Fruit fly (Drosophila melanogaster) whole organism, embryonic: ENCODE results near the gene qjt.

ENCODE experiments used
- Atf-2 ChIP-seq: fragments of 200-800 bp; sonication (Bioruptor generic); optimal IDR thresholded peaks from 2 replicates; lab custom pipeline; 2016; ENCODE audit warnings: missing biosample characterization, missing genetic modification characterization
- B-H2 ChIP-seq: fragments of 200-800 bp; sonication (Bioruptor generic); optimal IDR thresholded peaks from 2 replicates; lab custom pipeline; 2018; ENCODE audit warnings: missing biosample characterization, mild to moderate bottlenecking, missing genetic modification characterization
- BtbVII ChIP-seq: fragments of 200-800 bp; sonication (Bioruptor generic); optimal IDR thresholded peaks from 3 replicates; lab custom pipeline; 2017; ENCODE audit warnings: missing biosample characterization, mild to moderate bottlenecking, missing genetic modification characterization
- CG10147 ChIP-seq: fragments of 200-800 bp; sonication (Bioruptor generic); optimal IDR thresholded peaks from 2 replicates; lab custom pipeline; 2019; ENCODE audit warnings: missing biosample characterization, mild to moderate bottlenecking, missing genetic modification characterization, moderate library complexity
- CG10321 ChIP-seq: fragments of 200-800 bp; sonication (Bioruptor generic); IDR thresholded peaks from 2 replicates; pipeline ENCODE4 v1.3.6; 2022; ENCODE audit warnings: missing biosample characterization, missing genetic modification characterization
- CG1233 ChIP-seq: fragments of 200-800 bp; sonication (Bioruptor generic); optimal IDR thresholded peaks from 4 replicates; lab custom pipeline; 2018; ENCODE audit warnings: missing biosample characterization, mild to moderate bottlenecking, missing genetic modification characterization
- CG13296 ChIP-seq: fragments of 200-800 bp; sonication (Bioruptor generic); optimal IDR thresholded peaks from 3 replicates; lab custom pipeline; 2018; ENCODE audit warnings: missing biosample characterization, mild to moderate bottlenecking, missing genetic modification characterization
- CG13624 ChIP-seq: fragments of 200-800 bp; sonication (Bioruptor generic); optimal IDR thresholded peaks from 2 replicates; lab custom pipeline; 2016; ENCODE audit warnings: missing biosample characterization, missing genetic modification characterization
- CG14860 ChIP-seq: fragments of 200-800 bp; sonication (Bioruptor generic); IDR thresholded peaks from 3 replicates; pipeline ENCODE4 v1.3.6; 2022; ENCODE audit warnings: missing biosample characterization, missing genetic modification characterization; ENCODE audit not compliant: partially characterized antibody
- CG1647 ChIP-seq: fragments of 200-800 bp; sonication (Bioruptor generic); optimal IDR thresholded peaks from 3 replicates; lab custom pipeline; 2016; ENCODE audit warnings: missing biosample characterization, missing genetic modification characterization
- CG16813 ChIP-seq: fragments of 200-800 bp; sonication (Bioruptor generic); IDR thresholded peaks from 3 replicates; pipeline ENCODE4 v1.3.6; 2022; ENCODE audit warnings: missing biosample characterization, missing genetic modification characterization; ENCODE audit not compliant: partially characterized antibody
- CG17328 ChIP-seq: fragments of 200-800 bp; sonication (Bioruptor generic); IDR thresholded peaks from 2 replicates; pipeline ENCODE4 v1.3.6; 2022; ENCODE audit warnings: missing biosample characterization, missing genetic modification characterization
- CG17802 ChIP-seq: fragments of 200-800 bp; sonication (Bioruptor generic); optimal IDR thresholded peaks from 2 replicates; lab custom pipeline; 2018; ENCODE audit warnings: missing biosample characterization, mild to moderate bottlenecking, missing genetic modification characterization, moderate library complexity
- CG18011 ChIP-seq: fragments of 200-800 bp; sonication (Bioruptor generic); optimal IDR thresholded peaks from 2 replicates; lab custom pipeline; 2017; ENCODE audit warnings: missing biosample characterization, missing genetic modification characterization, mild to moderate bottlenecking, moderate library complexity, missing genotype
- CG2889 ChIP-seq: fragments of 200-800 bp; sonication (Bioruptor generic); IDR thresholded peaks from 3 replicates; pipeline ENCODE4 v1.3.6; 2022; ENCODE audit warnings: missing biosample characterization, missing genetic modification characterization
- CG3995 ChIP-seq: fragments of 200-800 bp; sonication (Bioruptor generic); optimal IDR thresholded peaks from 3 replicates; lab custom pipeline; 2016; ENCODE audit warnings: missing biosample characterization, missing genetic modification characterization
- CG4282 ChIP-seq: fragments of 200-800 bp; sonication (Bioruptor generic); optimal IDR thresholded peaks from 2 replicates; lab custom pipeline; 2016; ENCODE audit warnings: missing biosample characterization, missing genetic modification characterization
- CG4328 ChIP-seq: fragments of 200-800 bp; sonication (Bioruptor generic); optimal IDR thresholded peaks from 3 replicates; lab custom pipeline; 2017; ENCODE audit warnings: missing biosample characterization, missing genetic modification reagents, missing genetic modification characterization
- CG7556 ChIP-seq: fragments of 200-800 bp; sonication (Bioruptor generic); optimal IDR thresholded peaks from 2 replicates; lab custom pipeline; 2017; ENCODE audit warnings: missing biosample characterization, mild to moderate bottlenecking, missing genetic modification characterization
- CG8924 ChIP-seq: fragments of 200-800 bp; optimal IDR thresholded peaks from 3 replicates; lab custom pipeline; 2019; ENCODE audit warnings: missing biosample characterization, mild to moderate bottlenecking, missing genetic modification characterization, moderate library complexity
- Dek ChIP-seq: fragments of 200-800 bp; sonication (Bioruptor generic); optimal IDR thresholded peaks from 3 replicates; lab custom pipeline; 2019; ENCODE audit warnings: missing biosample characterization, mild to moderate bottlenecking, missing genetic modification characterization, moderate library complexity
- Fer2 ChIP-seq: fragments of 200-800 bp; sonication (Bioruptor generic); optimal IDR thresholded peaks from 2 replicates; lab custom pipeline; 2018; ENCODE audit warnings: missing biosample characterization, mild to moderate bottlenecking, missing genetic modification characterization, moderate library complexity
- MTF-1 ChIP-seq: fragments of 200-800 bp; sonication (Bioruptor generic); optimal IDR thresholded peaks from 2 replicates; lab custom pipeline; 2018; ENCODE audit warnings: missing biosample characterization, mild to moderate bottlenecking, missing genetic modification characterization, borderline replicate concordance
- Meics ChIP-seq: fragments of 200-800 bp; sonication (Bioruptor generic); optimal IDR thresholded peaks from 2 replicates; lab custom pipeline; 2017; ENCODE audit warnings: missing biosample characterization, mild to moderate bottlenecking, missing genetic modification characterization
- Rx ChIP-seq: fragments of 200-800 bp; sonication (Bioruptor generic); IDR thresholded peaks from 2 replicates; pipeline ENCODE4 v1.3.6; 2022; ENCODE audit warnings: missing biosample characterization, missing genetic modification characterization
- Sox100B ChIP-seq: fragments of 200-800 bp; sonication (Bioruptor generic); optimal IDR thresholded peaks from 3 replicates; lab custom pipeline; 2018; ENCODE audit warnings: missing biosample characterization, mild to moderate bottlenecking, missing genetic modification characterization
- Sry-β ChIP-seq: fragments of 200-800 bp; sonication (Bioruptor generic); optimal IDR thresholded peaks from 2 replicates; lab custom pipeline; 2018; ENCODE audit warnings: missing biosample characterization, mild to moderate bottlenecking, missing genetic modification characterization, moderate library complexity
- Xrp1 ChIP-seq: fragments of 200-800 bp; sonication (Bioruptor generic); IDR thresholded peaks from 2 replicates; pipeline ENCODE4 v1.3.6; 2022; ENCODE audit warnings: missing biosample characterization, missing genetic modification characterization
- ap ChIP-seq: fragments of 200-800 bp; sonication (Bioruptor generic); IDR thresholded peaks from 2 replicates; pipeline ENCODE4 v1.3.6; 2022; ENCODE audit warnings: missing biosample characterization, missing genetic modification characterization
- bcd ChIP-seq: fragments of 200-800 bp; sonication (Bioruptor generic); optimal IDR thresholded peaks from 2 replicates; lab custom pipeline; 2017; ENCODE audit warnings: missing biosample characterization, mild to moderate bottlenecking, missing genetic modification characterization
- ems ChIP-seq: fragments of 200-800 bp; sonication (Bioruptor generic); optimal IDR thresholded peaks from 3 replicates; lab custom pipeline; 2016; ENCODE audit warnings: missing biosample characterization, missing genetic modification characterization
- en ChIP-seq: fragments of 200-800 bp; sonication (Bioruptor generic); optimal IDR thresholded peaks from 2 replicates; lab custom pipeline; 2016; ENCODE audit warnings: missing biosample characterization, missing genetic modification characterization
- gcm ChIP-seq: fragments of 200-800 bp; sonication (Bioruptor generic); optimal IDR thresholded peaks from 2 replicates; lab custom pipeline; 2019; ENCODE audit warnings: missing biosample characterization, mild to moderate bottlenecking, missing genetic modification characterization, moderate library complexity
- hb ChIP-seq: fragments of 200-800 bp; sonication (Bioruptor generic); IDR thresholded peaks from 3 replicates; pipeline ENCODE4 v1.3.6; 2022; ENCODE audit warnings: missing biosample characterization, missing genetic modification characterization; ENCODE audit not compliant: partially characterized antibody
- hbn ChIP-seq: fragments of 200-800 bp; sonication (Bioruptor generic); IDR thresholded peaks from 2 replicates; pipeline ENCODE4 v1.3.6; 2022; ENCODE audit warnings: missing biosample characterization, missing genetic modification characterization; ENCODE audit not compliant: partially characterized antibody
- inv ChIP-seq: fragments of 200-800 bp; sonication (Bioruptor generic); IDR thresholded peaks from 2 replicates; pipeline ENCODE4 v1.3.6; 2022; ENCODE audit warnings: missing biosample characterization, missing genetic modification characterization; ENCODE audit not compliant: partially characterized antibody
- odd ChIP-seq: fragments of 200-800 bp; sonication (Bioruptor generic); optimal IDR thresholded peaks from 2 replicates; lab custom pipeline; 2017; ENCODE audit warnings: missing biosample characterization, mild to moderate bottlenecking, missing genetic modification characterization
- pan ChIP-seq, 4 experiments: fragments of >200 bp in 3 of 4; fragments of 200-800 bp in 1 of 4; sonication (Bioruptor generic) in 1 of 4; optimal IDR thresholded peaks in 3 of 4; IDR thresholded peaks in 1 of 4; 2 replicates each; pipeline versions ENCODE4 v1.3.6 to Lab custom; 2017 to 2022; ENCODE audit warnings: missing biosample characterization in 2 of 4, missing genetic modification characterization in 2 of 4, mixed read lengths in 1 of 4
- pnt ChIP-seq: fragments of 200-800 bp; sonication (Bioruptor generic); optimal IDR thresholded peaks from 3 replicates; lab custom pipeline; 2016; ENCODE audit warnings: missing biosample characterization, missing genetic modification characterization
- prd ChIP-seq, 3 experiments: fragments of >200 bp in 2 of 3; fragments of 200-800 bp in 1 of 3; sonication (Bioruptor generic) in 1 of 3; optimal IDR thresholded peaks in 2 of 3; IDR thresholded peaks in 1 of 3; 2 replicates in 2 of 3; 3 replicates in 1 of 3; pipeline versions ENCODE4 v1.3.6 to Lab custom; 2017 to 2022; ENCODE audit warnings: missing biosample characterization in 1 of 3, missing genetic modification characterization in 1 of 3
- rib ChIP-seq: fragments of 200-800 bp; sonication (Bioruptor generic); IDR thresholded peaks from 2 replicates; pipeline ENCODE4 v1.3.6; 2022; ENCODE audit warnings: missing biosample characterization, missing genetic modification characterization
- schlank ChIP-seq: fragments of 200-800 bp; sonication (Bioruptor generic); optimal IDR thresholded peaks from 2 replicates; lab custom pipeline; 2018; ENCODE audit warnings: missing biosample characterization, mild to moderate bottlenecking, missing genetic modification characterization
- slou ChIP-seq: fragments of 200-800 bp; sonication (Bioruptor generic); optimal IDR thresholded peaks from 3 replicates; lab custom pipeline; 2016; ENCODE audit warnings: missing biosample characterization, missing genetic modification characterization
- sug ChIP-seq: fragments of 200-800 bp; optimal IDR thresholded peaks from 2 replicates; lab custom pipeline; 2019; ENCODE audit warnings: missing biosample characterization, mild to moderate bottlenecking, missing genetic modification characterization, moderate library complexity
- tna ChIP-seq: fragments of 200-800 bp; sonication (Bioruptor generic); IDR thresholded peaks from 2 replicates; pipeline ENCODE4 v1.3.6; 2022; ENCODE audit warnings: missing biosample characterization, missing genetic modification characterization; ENCODE audit not compliant: partially characterized antibody
- toy ChIP-seq: fragments of 200-800 bp; sonication (Bioruptor generic); IDR thresholded peaks from 2 replicates; pipeline ENCODE4 v1.3.6; 2022; ENCODE audit warnings: missing biosample characterization, missing genetic modification characterization
- ttk ChIP-seq: fragments of 200-800 bp; sonication (Bioruptor generic); IDR thresholded peaks from 2 replicates; pipeline ENCODE4 v2.1.2; 2022; ENCODE audit warnings: missing biosample characterization, missing genetic modification characterization
- unc-4 ChIP-seq: fragments of 200-800 bp; sonication (Bioruptor generic); IDR thresholded peaks from 2 replicates; pipeline ENCODE4 v1.3.6; 2022; ENCODE audit warnings: missing biosample characterization, missing genetic modification characterization; ENCODE audit not compliant: partially characterized antibody

Gene qjt

DNA sequence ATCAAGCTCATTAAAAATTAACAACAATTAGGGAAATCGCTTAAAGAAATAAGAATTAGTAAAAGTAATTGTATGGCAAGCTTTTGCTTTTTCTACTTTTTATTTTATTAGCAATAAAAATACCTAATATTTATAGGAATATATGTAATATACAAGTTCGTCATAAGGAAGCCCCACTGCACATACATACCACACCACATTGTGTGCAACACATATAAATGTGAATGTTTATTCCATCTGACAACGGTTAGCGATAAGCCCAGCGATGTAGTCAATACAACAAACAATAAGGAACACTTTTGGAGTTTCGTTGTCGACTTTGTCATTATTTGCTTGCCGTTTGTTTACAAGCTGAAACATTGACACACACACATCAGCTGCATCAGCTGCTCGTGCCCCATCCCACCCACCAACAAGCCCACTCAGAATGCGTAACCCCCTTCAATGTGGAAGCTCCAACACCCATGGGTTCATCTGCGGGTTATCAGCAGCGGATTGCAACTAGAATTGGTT lies 6.4 kb downstream of the qjt start (continued):
- no peak for TF ChIP-seq pan (optimal IDR thresholded peaks at IDR 0.05; lab: Kevin White, UChicago)
- TF ChIP-seq pan (GFP tag; optimal IDR thresholded peaks at IDR 0.05 in 1 of 2, IDR thresholded peaks at IDR 0.05 in 1 of 2), result peak in 1 of 2 experiments; percentile 26
- no peak for TF ChIP-seq slou (GFP tag; lab: Kevin White, UChicago)
- TF ChIP-seq hbn (GFP tag; lab: Robert Waterston, UW), result no peak
- no peak for TF ChIP-seq ems (GFP tag; lab: Kevin White, UChicago)
- peak; percentile 48 for TF ChIP-seq en (GFP tag; lab: Kevin White, UChicago)
- peak; percentile 81 for TF ChIP-seq CG8924
- peak; percentile 30; the same call in 1 of the 2 replicates for TF ChIP-seq ap
- peak; percentile 81 for TF ChIP-seq CG7556 (GFP tag; lab: Kevin White, UChicago)
- TF ChIP-seq CG18011 (GFP tag; lab: Kevin White, UChicago), result no peak
- no peak for TF ChIP-seq tna (GFP tag; lab: Robert Waterston, UW)
- no peak for TF ChIP-seq toy (GFP tag; lab: Robert Waterston, UW)
- TF ChIP-seq sug (tag; lab: Kevin White, UChicago), result peak; percentile 8
- TF ChIP-seq CG17802, result peak; percentile 59
- TF ChIP-seq inv, result no peak
- TF ChIP-seq CG4282 (GFP tag; lab: Kevin White, UChicago), result no peak
- no peak for TF ChIP-seq CG10147 (GFP tag; lab: Kevin White, UChicago)
- TF ChIP-seq Sry-β (GFP tag; lab: Kevin White, UChicago), result peak; percentile 70
- TF ChIP-seq CG3995, result no peak
- TF ChIP-seq CG1647 (GFP tag; lab: Kevin White, UChicago), result peak; percentile 11
- peak; percentile 96 for TF ChIP-seq MTF-1 (GFP tag; lab: Kevin White, UChicago)
- TF ChIP-seq prd (optimal IDR thresholded peaks at IDR 0.05; lab: Kevin White, UChicago), result no peak
- TF ChIP-seq prd (GFP tag; IDR thresholded peaks at IDR 0.05; lab: Robert Waterston, UW), result peak; percentile 18; the same call in 1 of the 3 replicates
- peak; percentile 55; the same call in 1 of the 2 replicates for TF ChIP-seq CG17328 (GFP tag; lab: Robert Waterston, UW)
- TF ChIP-seq CG13296, result peak; percentile 34
- peak; percentile 19 for TF ChIP-seq Atf-2 (GFP tag; lab: Kevin White, UChicago)
- peak; percentile 25 for TF ChIP-seq Fer2 (tag; lab: Kevin White, UChicago)
- peak; percentile 81 for TF ChIP-seq BtbVII (GFP tag; lab: Kevin White, UChicago)
- peak; percentile 86 for TF ChIP-seq CG1233 (GFP tag; lab: Kevin White, UChicago)
- no peak for TF ChIP-seq rib (GFP tag; lab: Robert Waterston, UW)
- TF ChIP-seq unc-4 (GFP tag; lab: Robert Waterston, UW), result no peak
- TF ChIP-seq B-H2 (GFP tag; lab: Kevin White, UChicago), result no peak
- TF ChIP-seq hb (GFP tag; lab: Robert Waterston, UW), result no peak
- TF ChIP-seq Xrp1 (GFP tag; lab: Robert Waterston, UW), result peak; percentile 86
- TF ChIP-seq CG10321, result no peak
- peak; percentile 88 for TF ChIP-seq odd (GFP tag; lab: Kevin White, UChicago)
- TF ChIP-seq Sox100B (GFP tag; lab: Kevin White, UChicago), result peak; percentile 86
- TF ChIP-seq CG14860 (GFP tag; lab: Robert Waterston, UW), result no peak
- peak; percentile 76 for TF ChIP-seq CG4328 (GFP tag; lab: Kevin White, UChicago)
- no peak for TF ChIP-seq CG2889
- peak; percentile 2 for TF ChIP-seq Meics (GFP tag; lab: Kevin White, UChicago)
- peak; percentile 55 for TF ChIP-seq pnt (GFP tag; lab: Kevin White, UChicago)
- TF ChIP-seq bcd (GFP tag; lab: Kevin White, UChicago), result peak; percentile 71
- no peak for TF ChIP-seq Rx
- TF ChIP-seq Dek (tag; lab: Kevin White, UChicago), result no peak
- no peak for TF ChIP-seq CG16813 (GFP tag; lab: Robert Waterston, UW)
- no peak for TF ChIP-seq CG13624 (GFP tag; lab: Kevin White, UChicago)
- no peak for TF ChIP-seq ttk (GFP tag; lab: Robert Waterston, UW)
- TF ChIP-seq schlank (tag; lab: Kevin White, UChicago), result no peak
- peak; percentile 91 for TF ChIP-seq gcm (GFP tag; lab: Kevin White, UChicago)
